Worm (Caenorhabditis elegans) whole organism, L4/young adult: Measurements from ENCODE around the gene vha-1.

Experiments used
- dao-5 ChIP-seq: sonication (generic microtip); optimal IDR thresholded peaks from 2 replicates; lab custom pipeline; 2016; ENCODE audit warnings: missing genotype, missing genetic modification characterization, moderate library complexity, missing compliant biosample characterization
- him-1 ChIP-seq: sonication (generic microtip); optimal IDR thresholded peaks from 2 replicates; lab custom pipeline; 2016; ENCODE audit warnings: missing genotype, missing genetic modification reagents, missing genetic modification characterization, missing compliant biosample characterization

ce11 chrIII:9825073-9825828 is 44.2 kb downstream of the vha-1 start, which contains the start of gene ZK632.9:
- TF ChIP-seq him-1 (tag; lab: Kevin White, UChicago) (no peak), dao-5 (tag; lab: Kevin White, UChicago) (no peak)
